Worm (Caenorhabditis elegans) whole organism, young adult: Measurements from ENCODE around the gene str-180.

ENCODE experiments used
- D2030.7 ChIP-seq: fragments of 200-800 bp; sonication (Bioruptor generic); IDR thresholded peaks from 2 replicates; pipeline ENCODE4 v1.3.6; 2022; ENCODE audit warnings: missing genetic modification reagents, missing genetic modification characterization, missing compliant biosample characterization
- Y53G8AR.9 ChIP-seq: fragments of 200-800 bp; sonication (Bioruptor generic); conservative IDR thresholded peaks from 2 replicates; pipeline ENCODE4 v1.3.6; 2022; ENCODE audit warnings: missing genetic modification reagents, missing genetic modification characterization, missing compliant biosample characterization
- akir-1 ChIP-seq: fragments of 200-800 bp; sonication (Bioruptor generic); optimal IDR thresholded peaks from 2 replicates; lab custom pipeline; 2018; ENCODE audit warnings: mild to moderate bottlenecking, missing genetic modification characterization, moderate library complexity, missing compliant biosample characterization
- ceh-40 ChIP-seq: fragments of 200-800 bp; sonication (Bioruptor generic); IDR thresholded peaks from 2 replicates; pipeline ENCODE4 v1.3.6; 2022; ENCODE audit warnings: missing genetic modification characterization, missing compliant biosample characterization
- dpff-1 ChIP-seq: sonication (generic microtip); optimal IDR thresholded peaks from 2 replicates; lab custom pipeline; 2017; ENCODE audit warnings: mild to moderate bottlenecking, missing genetic modification characterization, missing compliant biosample characterization
- efl-1 ChIP-seq: fragments of 150-350 bp; optimal IDR thresholded peaks from 2 replicates; lab custom pipeline; 2014; ENCODE audit warnings: missing biosample characterization, missing genetic modification reagents, missing genetic modification characterization
- lag-1 ChIP-seq: fragments of 200-800 bp; sonication (Bioruptor generic); IDR thresholded peaks from 2 replicates; pipeline ENCODE4 v1.3.6; 2022; ENCODE audit warnings: missing genetic modification reagents, missing genetic modification characterization, missing compliant biosample characterization
- nfya-1 ChIP-seq: sonication (generic microtip); optimal IDR thresholded peaks from 2 replicates; lab custom pipeline; 2017; ENCODE audit warnings: antibody characterized with exemption, missing compliant biosample characterization, missing genetic modification characterization, borderline replicate concordance; ENCODE audit not compliant: insufficient read depth
- nhr-90 ChIP-seq: sonication (generic microtip); optimal IDR thresholded peaks from 2 replicates; lab custom pipeline; 2016; ENCODE audit warnings: missing genotype, mild to moderate bottlenecking, missing genetic modification characterization, missing compliant biosample characterization
- pha-4 ChIP-seq: fragments of 150-350 bp; sonication (generic microtip); optimal IDR thresholded peaks from 2 replicates; lab custom pipeline; 2014; ENCODE audit warnings: missing biosample characterization, missing genetic modification reagents, missing genetic modification characterization
- sea-2 ChIP-seq: fragments of 200-800 bp; sonication (Bioruptor generic); IDR thresholded peaks from 2 replicates; pipeline ENCODE4 v1.3.6; 2022; ENCODE audit warnings: missing genetic modification characterization, missing compliant biosample characterization

- no peak for TF ChIP-seq nfya-1 (tag; lab: Kevin White, UChicago)
- no peak for TF ChIP-seq ceh-40 (GFP tag; lab: Robert Waterston, UW)
- no peak for TF ChIP-seq sea-2 (GFP tag; lab: Robert Waterston, UW)
- no peak for TF ChIP-seq Y53G8AR.9 (GFP tag; lab: Robert Waterston, UW)
- TF ChIP-seq efl-1 (GFP tag; lab: Kevin White, UChicago) = no peak
- no peak for TF ChIP-seq nhr-90
- TF ChIP-seq D2030.7 = no peak
- TF ChIP-seq lag-1 (GFP tag; lab: Robert Waterston, UW) = no peak
- TF ChIP-seq dpff-1 (tag; lab: Kevin White, UChicago) = no peak
- TF ChIP-seq akir-1 (GFP tag; lab: Kevin White, UChicago) = no peak
- TF ChIP-seq pha-4 = no peak
Measured at ce11 chrV:6699833-6700232, 31.2 kb upstream of the str-180 start.
